Worm (Caenorhabditis elegans) whole organism, young adult: ENCODE results near the gene irld-3.

Experiments
- D2030.7 ChIP-seq: fragments of 200-800 bp; sonication (Bioruptor generic); IDR thresholded peaks from 2 replicates; pipeline ENCODE4 v1.3.6; 2022; ENCODE audit warnings: missing genetic modification reagents, missing genetic modification characterization, missing compliant biosample characterization
- ceh-40 ChIP-seq: fragments of 200-800 bp; sonication (Bioruptor generic); IDR thresholded peaks from 2 replicates; pipeline ENCODE4 v1.3.6; 2022; ENCODE audit warnings: missing genetic modification characterization, missing compliant biosample characterization
- nhr-179 ChIP-seq: sonication (generic microtip); optimal IDR thresholded peaks from 2 replicates; lab custom pipeline; 2016; ENCODE audit warnings: mild to moderate bottlenecking, missing genetic modification characterization, missing compliant biosample characterization
- nhr-27 ChIP-seq: fragments of 200-800 bp; sonication (Bioruptor generic); optimal IDR thresholded peaks from 2 replicates; lab custom pipeline; 2018; ENCODE audit warnings: mild to moderate bottlenecking, missing genetic modification characterization, moderate library complexity, missing compliant biosample characterization

- TF ChIP-seq D2030.7 (GFP tag; lab: Robert Waterston, UW) (no peak), nhr-179 (tag; lab: Kevin White, UChicago) (no peak), ceh-40 (GFP tag; lab: Robert Waterston, UW) (no peak), nhr-27 (no peak)
Measured at ce11 chrV:3151862-3152261, 13.5 kb upstream of the irld-3 start, which contains the start of gene srab-6.
